Worm (Caenorhabditis elegans): ENCODE data around the gene arrd-24.

The arrd-24 gene

DNA sequence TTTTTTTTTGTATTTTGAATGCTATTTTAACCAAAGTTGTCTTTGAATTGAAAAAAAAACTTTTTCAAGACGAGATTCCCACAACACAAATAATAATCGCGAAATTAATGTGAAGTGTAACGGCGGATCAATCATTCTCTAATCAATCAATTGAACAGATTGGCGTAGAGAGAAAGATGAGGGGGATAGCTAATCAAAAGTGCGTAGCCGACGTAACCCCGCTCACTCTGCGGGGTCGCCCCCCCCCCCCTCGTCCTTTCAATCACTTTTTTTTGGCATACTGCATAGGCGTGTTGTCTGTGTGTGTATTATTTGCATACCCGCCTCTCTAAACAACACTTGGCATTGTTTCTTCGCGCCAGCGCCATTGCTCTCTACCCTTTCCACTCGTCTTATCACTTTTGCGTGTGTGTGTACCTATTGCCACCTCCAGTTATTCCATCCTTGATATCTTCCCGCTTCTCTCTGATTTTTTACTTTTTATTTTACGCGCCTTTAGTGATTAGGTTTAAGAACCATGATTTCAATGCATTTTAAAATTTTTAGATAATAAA lies 44.2 kb upstream of the arrd-24 start:
- TF ChIP-seq pag-3 (tag; optimal IDR thresholded peaks at IDR 0.05; ENCODE audit: borderline replicate concordance) (no peak), unc-55 (GFP tag; optimal IDR thresholded peaks at IDR 0.05) (peak; percentile 81), hlh-13 (GFP tag; optimal IDR thresholded peaks at IDR 0.05) (no peak), syd-9 (tag; optimal IDR thresholded peaks at IDR 0.05) (no peak), pax-1 (tag; optimal IDR thresholded peaks at IDR 0.05) (no peak), ceh-34 (tag; optimal IDR thresholded peaks at IDR 0.05) (peak; percentile 4)

DNA sequence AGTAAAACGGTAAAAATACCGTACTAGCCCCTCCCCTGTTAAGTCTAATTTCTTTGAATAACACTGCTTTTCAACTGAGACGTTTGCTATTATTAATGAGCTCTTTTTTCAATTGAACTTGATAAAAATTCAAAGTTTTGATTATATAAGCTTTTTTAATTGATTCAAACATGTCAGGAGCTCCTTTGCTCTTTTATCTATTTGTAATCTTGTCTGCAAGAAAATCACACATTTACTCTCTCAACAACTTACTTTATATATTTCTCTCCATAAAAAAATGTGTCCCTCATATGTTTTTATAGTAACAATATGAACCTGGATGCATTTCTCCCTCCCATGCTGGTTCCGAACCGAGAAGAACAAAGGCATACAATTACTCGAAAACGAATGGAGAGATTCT lies 40.0 kb upstream of the arrd-24 start, which contains the start of gene C04C11.1:
TSS of gene C04C11.1 (plus strand) at position 301 of the 400 bp plus-strand sequence.
- TF ChIP-seq rnt-1 (tag; optimal IDR thresholded peaks at IDR 0.05), result no peak
- TF ChIP-seq ceh-30 (tag; optimal IDR thresholded peaks at IDR 0.05), result no peak
- no peak for TF ChIP-seq ceh-9 (tag; optimal IDR thresholded peaks at IDR 0.05)
- TF ChIP-seq fkh-10 (GFP tag; optimal IDR thresholded peaks at IDR 0.05), result no peak
- no peak for TF ChIP-seq ceh-6 (GFP tag; optimal IDR thresholded peaks at IDR 0.05)
- no peak for TF ChIP-seq hlh-15 (tag; optimal IDR thresholded peaks at IDR 0.05)
- TF ChIP-seq ceh-2 (tag; optimal IDR thresholded peaks at IDR 0.05), result no peak
- TF ChIP-seq syd-9 (tag; optimal IDR thresholded peaks at IDR 0.05), result no peak
- no peak for TF ChIP-seq elt-4 (tag; optimal IDR thresholded peaks at IDR 0.05)
- TF ChIP-seq tbx-2 (tag; optimal IDR thresholded peaks at IDR 0.05), result no peak
- TF ChIP-seq nhr-11 (tag; optimal IDR thresholded peaks at IDR 0.05), result no peak

DNA sequence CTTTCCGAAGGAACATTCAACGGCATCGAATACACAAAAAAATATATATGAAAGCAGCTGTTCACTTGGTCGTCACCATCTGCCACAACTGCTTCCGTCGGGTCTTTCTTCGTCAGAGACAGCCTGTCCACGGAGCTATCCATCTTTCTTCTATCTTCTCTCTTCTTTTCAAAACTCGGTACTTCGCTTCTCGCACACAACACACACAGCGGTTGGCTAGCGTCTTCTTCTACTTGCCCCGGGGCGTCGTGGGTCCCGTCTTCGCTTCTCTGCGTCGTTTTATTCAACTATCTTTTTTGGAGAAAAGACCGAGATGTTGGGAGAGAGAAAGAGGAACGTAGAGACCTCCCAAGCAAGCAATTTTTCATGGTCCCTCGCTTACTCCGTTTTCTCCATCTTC lies 36.4 kb upstream of the arrd-24 start:
- TF ChIP-seq ceh-30 (tag; optimal IDR thresholded peaks at IDR 0.05) (no peak), nhr-11 (tag; optimal IDR thresholded peaks at IDR 0.05) (no peak), hlh-30 (tag; optimal IDR thresholded peaks at IDR 0.05; ENCODE audit: insufficient read depth) (no peak), zip-5 (tag; optimal IDR thresholded peaks at IDR 0.05) (no peak), ahr-1 (tag; optimal IDR thresholded peaks at IDR 0.05) (no peak), madf-2 (tag; optimal IDR thresholded peaks at IDR 0.05) (no peak), fax-1 (tag; optimal IDR thresholded peaks at IDR 0.05) (peak; percentile 25), tbx-2 (tag; optimal IDR thresholded peaks at IDR 0.05) (peak; percentile 59), ceh-24 (tag; optimal IDR thresholded peaks at IDR 0.05) (no peak), ets-4 (tag; optimal IDR thresholded peaks at IDR 0.05) (no peak), ceh-19 (GFP tag; optimal IDR thresholded peaks at IDR 0.05) (peak; percentile 9), T23F11.4 (GFP tag; optimal IDR thresholded peaks at IDR 0.05) (no peak), pqm-1 (tag; optimal IDR thresholded peaks at IDR 0.05) (no peak), ceh-6 (GFP tag; optimal IDR thresholded peaks at IDR 0.05) (no peak), ceh-45 (GFP tag; IDR thresholded peaks at IDR 0.05) (no peak), sdc-2 (tag; optimal IDR thresholded peaks at IDR 0.05) (peak; percentile 56), mec-3 (tag; optimal IDR thresholded peaks at IDR 0.05; ENCODE audit: borderline replicate concordance) (no peak), eyg-1 (tag; optimal IDR thresholded peaks at IDR 0.05) (no peak), F13H6.1 (tag; optimal IDR thresholded peaks at IDR 0.05) (no peak), ceh-48 (tag; optimal IDR thresholded peaks at IDR 0.05) (no peak), sox-4 (tag; optimal IDR thresholded peaks at IDR 0.05) (no peak), ceh-14 (tag; optimal IDR thresholded peaks at IDR 0.05) (peak; percentile 19), unc-55 (GFP tag; optimal IDR thresholded peaks at IDR 0.05) (peak; percentile 99), C08G9.2 (tag; optimal IDR thresholded peaks at IDR 0.05) (no peak), hlh-15 (tag; optimal IDR thresholded peaks at IDR 0.05) (no peak), pax-1 (tag; optimal IDR thresholded peaks at IDR 0.05) (no peak), hlh-6 (tag; optimal IDR thresholded peaks at IDR 0.05) (no peak), ama-1 (optimal IDR thresholded peaks at IDR 0.05) (no peak), pros-1 (tag; optimal IDR thresholded peaks at IDR 0.05) (no peak), fkh-6 (tag; optimal IDR thresholded peaks at IDR 0.05) (no peak), ceh-22 (tag; optimal IDR thresholded peaks at IDR 0.05) (no peak), ceh-18 (tag; optimal IDR thresholded peaks at IDR 0.05) (peak; percentile 86), fkh-10 (GFP tag; optimal IDR thresholded peaks at IDR 0.05) (peak; percentile 1), odd-2 (tag; optimal IDR thresholded peaks at IDR 0.05) (no peak), npax-4 (tag; optimal IDR thresholded peaks at IDR 0.05) (no peak), C38D4.7 (GFP tag; optimal IDR thresholded peaks at IDR 0.05) (no peak), ceh-9 (tag; optimal IDR thresholded peaks at IDR 0.05) (no peak), dve-1 (tag; optimal IDR thresholded peaks at IDR 0.05) (no peak), pat-9 (tag; optimal IDR thresholded peaks at IDR 0.05) (peak; percentile 9), unc-86 (tag; optimal IDR thresholded peaks at IDR 0.05) (no peak), ceh-34 (tag; optimal IDR thresholded peaks at IDR 0.05) (peak; percentile 67), syd-9 (tag; optimal IDR thresholded peaks at IDR 0.05) (peak; percentile 34), hlh-8 (tag; optimal IDR thresholded peaks at IDR 0.05) (peak; percentile 81)
